Fruit fly (Drosophila melanogaster) whole organism, embryonic: ENCODE measurements around the gene Ir67c.

Source experiments
- Blimp-1 ChIP-seq: fragments of 200-800 bp; sonication (Bioruptor generic); optimal IDR thresholded peaks from 3 replicates; lab custom pipeline; 2018; ENCODE audit warnings: missing biosample characterization, missing genetic modification characterization, mild to moderate bottlenecking, moderate library complexity, missing genetic modification reagents
- CG10274 ChIP-seq: fragments of 200-800 bp; sonication (Bioruptor generic); optimal IDR thresholded peaks from 3 replicates; lab custom pipeline; 2017; ENCODE audit warnings: missing biosample characterization, mild to moderate bottlenecking, missing genetic modification characterization
- CG10959 ChIP-seq: fragments of 200-800 bp; sonication (Bioruptor generic); IDR thresholded peaks from 2 replicates; pipeline ENCODE4 v1.3.6; 2022; ENCODE audit warnings: missing biosample characterization, missing genetic modification characterization
- CG10979 ChIP-seq: fragments of 200-800 bp; sonication (Bioruptor generic); optimal IDR thresholded peaks from 2 replicates; lab custom pipeline; 2018; ENCODE audit warnings: missing biosample characterization, mild to moderate bottlenecking, missing genetic modification characterization, moderate library complexity
- CG11504 ChIP-seq: fragments of 200-800 bp; sonication (Bioruptor generic); optimal IDR thresholded peaks from 3 replicates; lab custom pipeline; 2019; ENCODE audit warnings: missing biosample characterization, mild to moderate bottlenecking, missing genetic modification characterization, moderate library complexity
- CG12155 ChIP-seq: fragments of 200-800 bp; sonication (Bioruptor generic); optimal IDR thresholded peaks from 3 replicates; lab custom pipeline; 2016; ENCODE audit warnings: missing biosample characterization, missing genetic modification characterization
- CG12391 ChIP-seq: fragments of 200-800 bp; sonication (Bioruptor generic); optimal IDR thresholded peaks from 3 replicates; lab custom pipeline; 2018; ENCODE audit warnings: missing biosample characterization, mild to moderate bottlenecking, missing genetic modification characterization, moderate library complexity
- CG15269 ChIP-seq: fragments of 200-800 bp; sonication (Bioruptor generic); optimal IDR thresholded peaks from 2 replicates; lab custom pipeline; 2018; ENCODE audit warnings: missing biosample characterization, mild to moderate bottlenecking, missing genetic modification characterization, moderate library complexity
- CG17328 ChIP-seq: fragments of 200-800 bp; sonication (Bioruptor generic); IDR thresholded peaks from 2 replicates; pipeline ENCODE4 v1.3.6; 2022; ENCODE audit warnings: missing biosample characterization, missing genetic modification characterization
- CG17829 ChIP-seq: fragments of 200-800 bp; optimal IDR thresholded peaks from 2 replicates; lab custom pipeline; 2019; ENCODE audit warnings: missing biosample characterization, mild to moderate bottlenecking, missing genetic modification characterization, moderate library complexity
- CG2678 ChIP-seq: fragments of 200-800 bp; sonication (Bioruptor generic); optimal IDR thresholded peaks from 3 replicates; lab custom pipeline; 2019; ENCODE audit warnings: missing biosample characterization, mild to moderate bottlenecking, missing genetic modification characterization, moderate library complexity
- CG30403 ChIP-seq: fragments of 200-800 bp; sonication (Bioruptor generic); optimal IDR thresholded peaks from 3 replicates; lab custom pipeline; 2016; ENCODE audit warnings: missing biosample characterization, missing genetic modification characterization
- CG32772 ChIP-seq: fragments of 200-800 bp; sonication (Bioruptor generic); IDR thresholded peaks from 2 replicates; pipeline ENCODE4 v1.3.6; 2022; ENCODE audit warnings: missing biosample characterization, missing genetic modification characterization
- CG34422 ChIP-seq: fragments of 200-800 bp; sonication (Bioruptor generic); IDR thresholded peaks from 3 replicates; pipeline ENCODE4 v1.3.6; 2022; ENCODE audit warnings: missing biosample characterization, missing genetic modification characterization
- CG3995 ChIP-seq: fragments of 200-800 bp; sonication (Bioruptor generic); optimal IDR thresholded peaks from 3 replicates; lab custom pipeline; 2016; ENCODE audit warnings: missing biosample characterization, missing genetic modification characterization
- CG6654 ChIP-seq: fragments of 200-800 bp; sonication (Bioruptor generic); optimal IDR thresholded peaks from 2 replicates; lab custom pipeline; 2017; ENCODE audit warnings: missing biosample characterization, mild to moderate bottlenecking, missing genetic modification characterization
- CG7963 ChIP-seq: fragments of 200-800 bp; sonication (Bioruptor generic); IDR thresholded peaks from 3 replicates; pipeline ENCODE4 v1.3.6; 2022; ENCODE audit warnings: missing biosample characterization, missing genetic modification characterization; ENCODE audit not compliant: partially characterized antibody
- CoRest ChIP-seq: fragments of 200-800 bp; sonication (Bioruptor generic); optimal IDR thresholded peaks from 3 replicates; lab custom pipeline; 2018; ENCODE audit warnings: missing biosample characterization, mild to moderate bottlenecking, missing genetic modification characterization, moderate library complexity
- D ChIP-seq, 2 experiments: fragments of 200-800 bp in 1 of 2; fragments of >200 bp in 1 of 2; sonication (Bioruptor generic) in 1 of 2; optimal IDR thresholded peaks; 2 replicates in 1 of 2; 3 replicates in 1 of 2; lab custom pipeline; 2017; ENCODE audit warnings: mild to moderate bottlenecking in 1 of 2, missing biosample characterization in 1 of 2, missing genetic modification characterization in 1 of 2, missing genetic modification reagents in 1 of 2
- Dek ChIP-seq: fragments of 200-800 bp; sonication (Bioruptor generic); optimal IDR thresholded peaks from 3 replicates; lab custom pipeline; 2019; ENCODE audit warnings: missing biosample characterization, mild to moderate bottlenecking, missing genetic modification characterization, moderate library complexity
- Dp ChIP-seq: fragments of 200-800 bp; sonication (Bioruptor generic); optimal IDR thresholded peaks from 2 replicates; lab custom pipeline; 2018; ENCODE audit warnings: missing biosample characterization, mild to moderate bottlenecking, missing genetic modification characterization, moderate library complexity
- HHEX ChIP-seq: fragments of 200-800 bp; sonication (Bioruptor generic); optimal IDR thresholded peaks from 3 replicates; lab custom pipeline; 2017; ENCODE audit warnings: missing biosample characterization, mild to moderate bottlenecking, missing genetic modification characterization, missing genetic modification reagents
- HLH3B ChIP-seq: fragments of 200-800 bp; sonication (Bioruptor generic); IDR thresholded peaks from 2 replicates; pipeline ENCODE4 v1.3.6; 2022; ENCODE audit warnings: missing biosample characterization, missing genetic modification characterization
- HLHmδ ChIP-seq: fragments of 200-800 bp; sonication (Bioruptor generic); optimal IDR thresholded peaks from 2 replicates; lab custom pipeline; 2018; ENCODE audit warnings: missing biosample characterization, mild to moderate bottlenecking, missing genetic modification characterization, moderate library complexity
- HmgD ChIP-seq: fragments of 200-800 bp; sonication (Bioruptor generic); optimal IDR thresholded peaks from 3 replicates; lab custom pipeline; 2016; ENCODE audit warnings: missing biosample characterization, missing genetic modification characterization
- Hr51 ChIP-seq, 2 experiments: fragments of 200-800 bp; sonication (Bioruptor generic); optimal IDR thresholded peaks; 2 replicates in 1 of 2; 3 replicates in 1 of 2; lab custom pipeline; 2016 to 2018; ENCODE audit warnings: missing biosample characterization in 2 of 2, missing genetic modification characterization in 2 of 2, mild to moderate bottlenecking in 1 of 2, moderate library complexity in 1 of 2
- Hr78 ChIP-seq, 2 experiments: fragments of 200-800 bp in 1 of 2; fragments of >200 bp in 1 of 2; sonication (Bioruptor generic) in 1 of 2; optimal IDR thresholded peaks; 2 replicates each; lab custom pipeline; 2017 to 2019; ENCODE audit warnings: missing biosample characterization in 2 of 2, missing genetic modification characterization in 2 of 2, mild to moderate bottlenecking in 1 of 2, moderate library complexity in 1 of 2
- Side ChIP-seq: fragments of 200-800 bp; sonication (Bioruptor generic); optimal IDR thresholded peaks from 2 replicates; lab custom pipeline; 2016; ENCODE audit warnings: missing biosample characterization, missing genetic modification characterization
- Sox100B ChIP-seq: fragments of 200-800 bp; sonication (Bioruptor generic); optimal IDR thresholded peaks from 3 replicates; lab custom pipeline; 2018; ENCODE audit warnings: missing biosample characterization, mild to moderate bottlenecking, missing genetic modification characterization
- Trl ChIP-seq, 3 experiments: fragments of >200 bp in 2 of 3; fragments of 200-800 bp in 1 of 3; sonication (Bioruptor generic) in 1 of 3; optimal IDR thresholded peaks; 2 replicates in 1 of 3; 3 replicates in 2 of 3; lab custom pipeline; 2016 to 2017; ENCODE audit warnings: missing biosample characterization in 1 of 3, missing genetic modification characterization in 1 of 3
- Xbp1 ChIP-seq: fragments of 200-800 bp; sonication (Bioruptor generic); optimal IDR thresholded peaks from 3 replicates; lab custom pipeline; 2016; ENCODE audit warnings: missing biosample characterization, mild to moderate bottlenecking, missing genetic modification characterization
- az2 ChIP-seq: fragments of 200-800 bp; sonication (Bioruptor generic); optimal IDR thresholded peaks from 3 replicates; lab custom pipeline; 2016; ENCODE audit warnings: missing biosample characterization, missing genetic modification characterization
- bsh ChIP-seq, 2 experiments: fragments of 200-800 bp; sonication (Bioruptor generic); optimal IDR thresholded peaks; 2 replicates each; lab custom pipeline; 2017 to 2018; ENCODE audit warnings: mild to moderate bottlenecking in 2 of 2, missing biosample characterization in 2 of 2, missing genetic modification characterization in 2 of 2, moderate library complexity in 1 of 2
- chm ChIP-seq: fragments of 200-800 bp; sonication (Bioruptor generic); IDR thresholded peaks from 2 replicates; pipeline ENCODE4 v1.3.6; 2022; ENCODE audit warnings: missing biosample characterization, missing genetic modification characterization
- crp ChIP-seq, 2 experiments: fragments of 200-800 bp; sonication (Bioruptor generic); optimal IDR thresholded peaks; 2 replicates in 1 of 2; 3 replicates in 1 of 2; lab custom pipeline; 2017; ENCODE audit warnings: missing biosample characterization in 2 of 2, missing genetic modification characterization in 2 of 2, mild to moderate bottlenecking in 1 of 2, moderate library complexity in 1 of 2
- eve ChIP-seq, 2 experiments: fragments of >200 bp; optimal IDR thresholded peaks; 2 replicates each; lab custom pipeline; 2017; ENCODE audit warnings: missing biosample characterization in 2 of 2, missing genetic modification characterization in 2 of 2
- lola ChIP-seq, 3 experiments: fragments of >200 bp in 2 of 3; fragments of 200-800 bp in 1 of 3; sonication (Bioruptor generic) in 1 of 3; optimal IDR thresholded peaks; 2 replicates each; lab custom pipeline; 2017 to 2019; ENCODE audit warnings: missing biosample characterization in 3 of 3, missing genetic modification characterization in 3 of 3, mild to moderate bottlenecking in 1 of 3, moderate library complexity in 1 of 3
- nerfin-1 ChIP-seq: fragments of 200-800 bp; sonication (Bioruptor generic); optimal IDR thresholded peaks from 3 replicates; lab custom pipeline; 2019; ENCODE audit warnings: missing biosample characterization, mild to moderate bottlenecking, missing genetic modification characterization, moderate library complexity
- oc ChIP-seq: fragments of 200-800 bp; sonication (Bioruptor generic); optimal IDR thresholded peaks from 2 replicates; lab custom pipeline; 2018; ENCODE audit warnings: missing biosample characterization, mild to moderate bottlenecking, missing genetic modification characterization, moderate library complexity
- pfk ChIP-seq: fragments of 200-800 bp; sonication (Bioruptor generic); optimal IDR thresholded peaks from 2 replicates; lab custom pipeline; 2018; ENCODE audit warnings: missing biosample characterization, mild to moderate bottlenecking, missing genetic modification characterization, moderate library complexity
- prd ChIP-seq, 3 experiments: fragments of >200 bp in 2 of 3; fragments of 200-800 bp in 1 of 3; sonication (Bioruptor generic) in 1 of 3; optimal IDR thresholded peaks in 2 of 3; IDR thresholded peaks in 1 of 3; 2 replicates in 2 of 3; 3 replicates in 1 of 3; pipeline versions ENCODE4 v1.3.6 to Lab custom; 2017 to 2022; ENCODE audit warnings: missing biosample characterization in 1 of 3, missing genetic modification characterization in 1 of 3
- run ChIP-seq: fragments of 200-800 bp; sonication (Bioruptor generic); optimal IDR thresholded peaks from 3 replicates; lab custom pipeline; 2018; ENCODE audit warnings: missing biosample characterization, mild to moderate bottlenecking, missing genetic modification characterization
- sc ChIP-seq, 3 experiments: fragments of >200 bp in 2 of 3; fragments of 200-800 bp in 1 of 3; sonication (Bioruptor generic) in 1 of 3; optimal IDR thresholded peaks; 2 replicates in 2 of 3; 3 replicates in 1 of 3; lab custom pipeline; 2017; ENCODE audit warnings: mild to moderate bottlenecking in 1 of 3, missing biosample characterization in 1 of 3, missing genetic modification characterization in 1 of 3, missing genetic modification reagents in 1 of 3
- schlank ChIP-seq: fragments of 200-800 bp; sonication (Bioruptor generic); optimal IDR thresholded peaks from 2 replicates; lab custom pipeline; 2018; ENCODE audit warnings: missing biosample characterization, mild to moderate bottlenecking, missing genetic modification characterization
- tna ChIP-seq: fragments of 200-800 bp; sonication (Bioruptor generic); IDR thresholded peaks from 2 replicates; pipeline ENCODE4 v1.3.6; 2022; ENCODE audit warnings: missing biosample characterization, missing genetic modification characterization; ENCODE audit not compliant: partially characterized antibody
- unpg ChIP-seq: fragments of 200-800 bp; sonication (Bioruptor generic); optimal IDR thresholded peaks from 3 replicates; lab custom pipeline; 2018; ENCODE audit warnings: missing biosample characterization, mild to moderate bottlenecking, missing genetic modification characterization, moderate library complexity

Gene Ir67c

DNA sequence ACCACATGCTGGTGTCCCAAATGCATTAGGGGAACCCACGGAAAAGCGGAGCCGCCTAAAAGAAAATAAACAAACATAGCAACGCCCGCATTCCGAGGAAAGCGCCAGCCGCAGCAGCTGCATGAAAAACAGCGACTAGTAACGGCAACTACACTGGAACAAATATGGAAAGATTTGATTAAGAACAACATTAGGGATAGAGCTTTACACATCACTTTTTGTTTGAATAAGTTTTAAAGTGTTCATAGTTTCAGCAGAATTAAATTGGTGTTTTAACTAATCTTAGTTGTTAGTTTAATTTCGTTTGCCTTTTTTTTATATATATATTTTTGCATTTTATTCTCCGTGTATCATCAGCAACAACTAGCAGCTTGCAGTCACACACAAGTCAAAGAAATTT lies 5.9 kb downstream of the Ir67c start (continued):
- TF ChIP-seq unpg (peak; percentile 68), CG17328 (GFP tag; lab: Robert Waterston, UW) (no peak), CG10979 (tag; lab: Kevin White, UChicago) (peak; percentile 66), CG32772 (GFP tag; lab: Robert Waterston, UW) (no peak), oc (tag; lab: Kevin White, UChicago) (peak; percentile 8), CG7963 (GFP tag; lab: Robert Waterston, UW) (no peak), CG17829 (peak; percentile 41), CG3995 (no peak), tna (GFP tag; lab: Robert Waterston, UW) (no peak), crp (GFP tag; optimal IDR thresholded peaks at IDR 0.05; lab: Kevin White, UChicago) (no peak), Hr78 (GFP tag; optimal IDR thresholded peaks at IDR 0.05; lab: Kevin White, UChicago) (peak in 1 of 2 experiments; percentile 71), HLH3B (peak; percentile 36; the same call in 1 of the 2 replicates), Sox100B (GFP tag; lab: Kevin White, UChicago) (peak; percentile 41), CG12155 (GFP tag; lab: Kevin White, UChicago) (no peak), Xbp1 (GFP tag; lab: Kevin White, UChicago) (peak; percentile 44), CG10274 (no peak), Dp (no peak), Trl (optimal IDR thresholded peaks at IDR 0.05; lab: Kevin White, UChicago) (no peak), Trl (GFP tag; optimal IDR thresholded peaks at IDR 0.05; lab: Kevin White, UChicago) (no peak), HmgD (GFP tag; lab: Kevin White, UChicago) (no peak), CG2678 (tag; lab: Kevin White, UChicago) (peak; percentile 65), CG30403 (GFP tag; lab: Kevin White, UChicago) (peak; percentile 23), HHEX (no peak), Blimp-1 (peak; percentile 66), lola (GFP tag; optimal IDR thresholded peaks at IDR 0.05; lab: Kevin White, UChicago) (peak in 1 of 3 experiments; percentile 11), CG34422 (GFP tag; lab: Robert Waterston, UW) (no peak), CG15269 (peak; percentile 33), CG10959 (GFP tag; lab: Robert Waterston, UW) (peak; percentile 19; the same call in 1 of the 2 replicates), pfk (GFP tag; lab: Kevin White, UChicago) (no peak), prd (optimal IDR thresholded peaks at IDR 0.05; lab: Kevin White, UChicago) (no peak), prd (GFP tag; IDR thresholded peaks at IDR 0.05; lab: Robert Waterston, UW) (peak; percentile 35; the same call in 2 of the 3 replicates), Dek (tag; lab: Kevin White, UChicago) (no peak), Side (GFP tag; lab: Kevin White, UChicago) (no peak), Hr51 (GFP tag; optimal IDR thresholded peaks at IDR 0.05; lab: Kevin White, UChicago) (peak in 1 of 2 experiments; percentile 67), CG11504 (tag; lab: Kevin White, UChicago) (peak; percentile 68), eve (GFP tag; optimal IDR thresholded peaks at IDR 0.05; lab: Kevin White, UChicago) (no peak), HLHmδ (no peak), sc (optimal IDR thresholded peaks at IDR 0.05; lab: Kevin White, UChicago) (no peak), sc (GFP tag; optimal IDR thresholded peaks at IDR 0.05; lab: Kevin White, UChicago) (peak; percentile 11), D (optimal IDR thresholded peaks at IDR 0.05; lab: Kevin White, UChicago) (no peak), D (GFP tag; optimal IDR thresholded peaks at IDR 0.05; lab: Kevin White, UChicago) (peak; percentile 55), az2 (GFP tag; lab: Kevin White, UChicago) (peak; percentile 56), run (tag; lab: Kevin White, UChicago) (peak; percentile 33), CoRest (tag; lab: Kevin White, UChicago) (peak; percentile 51), bsh (GFP tag; optimal IDR thresholded peaks at IDR 0.05; lab: Kevin White, UChicago) (peak in 1 of 2 experiments; percentile 80), chm (GFP tag; lab: Robert Waterston, UW) (no peak), CG12391 (tag; lab: Kevin White, UChicago) (peak; percentile 61), CG6654 (GFP tag; lab: Kevin White, UChicago) (peak; percentile 6), nerfin-1 (tag; lab: Kevin White, UChicago) (peak; percentile 28), schlank (tag; lab: Kevin White, UChicago) (no peak)
